Fruit fly (Drosophila melanogaster) S2 (cell line): ENCODE results near the gene CG9483.

Experiments
- CG8478 ChIP-seq: fragments of >200 bp; optimal IDR thresholded peaks from 2 replicates; lab custom pipeline; 2018
- CTCF ChIP-seq, 2 experiments: fragments of >200 bp; optimal IDR thresholded peaks; 2 replicates each; lab custom pipeline; 2018

dm6 chr2L:8860767-8861166 is 5.8 kb upstream of the CG9483 start:
- TF ChIP-seq CG8478 (no peak), CTCF (optimal IDR thresholded peaks at IDR 0.05; lab: Kevin White, UChicago) (no peak)
